Worm (Caenorhabditis elegans) whole organism, mixed stage, embryonic: ENCODE data around the gene srx-118.

Experiments
- cnd-1 ChIP-seq: fragments of 200-800 bp; sonication (Bioruptor generic); optimal IDR thresholded peaks from 2 replicates; lab custom pipeline; 2018; ENCODE audit warnings: mild to moderate bottlenecking, missing genetic modification characterization, missing compliant biosample characterization
- nhr-76 ChIP-seq: sonication (generic microtip); optimal IDR thresholded peaks from 2 replicates; lab custom pipeline; 2017; ENCODE audit warnings: missing biosample characterization, missing genetic modification characterization
- pha-4 ChIP-seq: fragments of 150-350 bp; optimal IDR thresholded peaks from 2 replicates; lab custom pipeline; 2018; ENCODE audit warnings: missing biosample characterization, missing genetic modification reagents, missing genetic modification characterization

DNA sequence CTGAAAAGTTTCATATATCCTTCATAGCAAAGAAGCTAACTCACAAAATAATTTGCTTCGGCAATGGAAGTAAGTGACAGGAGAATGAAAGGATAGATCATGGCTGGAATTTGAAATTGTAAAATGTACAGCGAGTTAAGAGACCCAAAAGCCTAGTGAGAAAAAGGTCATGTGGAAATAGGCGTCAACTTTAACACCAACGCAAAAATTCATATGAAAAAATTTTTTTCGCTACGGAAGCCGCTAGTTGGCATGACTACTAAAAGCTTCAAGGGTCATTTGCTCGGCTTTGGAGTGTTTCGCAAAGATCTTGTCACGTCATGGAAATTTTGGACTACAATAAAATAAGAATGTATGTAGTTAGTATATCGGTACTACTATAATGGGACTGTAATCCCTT is 44.9 kb downstream of the srx-118 start, which contains the start of gene Y38E10A.1:
- TF ChIP-seq cnd-1 (tag; lab: Kevin White, UChicago), result no peak
- TF ChIP-seq pha-4 (tag; lab: Kevin White, UChicago), result no peak
- no peak for TF ChIP-seq nhr-76
